Fruit fly (Drosophila melanogaster) whole organism, prepupa: ENCODE results near the gene Polr1H.

ENCODE experiments used
- CG7368 ChIP-seq: fragments of 200-800 bp; sonication (Bioruptor generic); optimal IDR thresholded peaks from 3 replicates; lab custom pipeline; 2016; ENCODE audit warnings: missing biosample characterization, missing genetic modification characterization
- Gug ChIP-seq: fragments of 200-800 bp; sonication (Bioruptor generic); IDR thresholded peaks from 2 replicates; pipeline ENCODE4 v1.3.6; 2022; ENCODE audit warnings: missing biosample characterization, missing genetic modification characterization

dm6 chr3R:21790392-21790791 lies 12.7 kb upstream of the Polr1H start:
- TF ChIP-seq Gug (GFP tag; lab: Robert Waterston, UW) (no peak), CG7368 (GFP tag; lab: Kevin White, UChicago) (no peak)
